Worm (Caenorhabditis elegans) whole organism, L3 larva: ENCODE data around the gene gnrr-7.

Experiments used
- ceh-28 ChIP-seq: fragments of 150-350 bp; optimal IDR thresholded peaks from 2 replicates; lab custom pipeline; 2014; ENCODE audit warnings: missing biosample characterization, missing genetic modification reagents, missing genetic modification characterization
- fos-1 ChIP-seq: fragments of 150-350 bp; optimal IDR thresholded peaks from 2 replicates; lab custom pipeline; 2014; ENCODE audit warnings: missing biosample characterization, missing genetic modification characterization
- unc-39 ChIP-seq: sonication (generic microtip); optimal IDR thresholded peaks from 4 replicates; lab custom pipeline; 2017; ENCODE audit warnings: missing biosample characterization, missing genetic modification characterization
- unc-62 ChIP-seq: fragments of 150-350 bp; sonication (generic microtip); optimal IDR thresholded peaks from 4 replicates; lab custom pipeline; 2014; ENCODE audit warnings: missing biosample characterization, missing genetic modification reagents, missing genetic modification characterization
- ztf-11 ChIP-seq: fragments of 150-350 bp; optimal IDR thresholded peaks from 2 replicates; lab custom pipeline; 2014; ENCODE audit warnings: missing biosample characterization, missing genetic modification characterization

- TF ChIP-seq fos-1 (tag; lab: Kevin White, UChicago): no peak
- no peak for TF ChIP-seq unc-62
- TF ChIP-seq ztf-11 (tag; lab: Kevin White, UChicago): no peak
- no peak for TF ChIP-seq unc-39 (tag; lab: Kevin White, UChicago)
- TF ChIP-seq ceh-28 (tag; lab: Kevin White, UChicago): no peak
These were observed 11.1 kb downstream of the gnrr-7 start, which contains the start of gene C34F6.1 for ce11 chrX:11196741-11197140.
